Fruit fly (Drosophila melanogaster) Kc167 (cell line): ENCODE data around the gene org-1.

Experiments used
- Myc ChIP-seq: fragments of >200 bp; optimal IDR thresholded peaks from 2 replicates; lab custom pipeline; 2017; ENCODE audit warnings: missing external identifiers
- Sin3A ChIP-seq: fragments of >200 bp; optimal IDR thresholded peaks from 2 replicates; lab custom pipeline; 2018; ENCODE audit warnings: missing external identifiers
- h ChIP-seq: fragments of >200 bp; optimal IDR thresholded peaks from 3 replicates; lab custom pipeline; 2018; ENCODE audit warnings: missing external identifiers
- insv ChIP-seq: fragments of >200 bp; optimal IDR thresholded peaks from 3 replicates; lab custom pipeline; 2018; ENCODE audit warnings: missing external identifiers
- psq ChIP-seq: fragments of >200 bp; optimal IDR thresholded peaks from 2 replicates; lab custom pipeline; 2017; ENCODE audit warnings: missing external identifiers

- TF ChIP-seq h (lab: Kevin White, UChicago): no peak
- TF ChIP-seq insv (lab: Kevin White, UChicago): no peak
- no peak for TF ChIP-seq Myc
- TF ChIP-seq psq (lab: Kevin White, UChicago): no peak
- no peak for TF ChIP-seq Sin3A
Measured at dm6 chrX:8416956-8417355, 37.9 kb downstream of the org-1 start.
